Fruit fly (Drosophila melanogaster): ENCODE results near the gene Sytalpha.
A peak's percentile ranks its signal among the peaks of the same experiment; 100 is the strongest.

Gene Sytalpha

DNA sequence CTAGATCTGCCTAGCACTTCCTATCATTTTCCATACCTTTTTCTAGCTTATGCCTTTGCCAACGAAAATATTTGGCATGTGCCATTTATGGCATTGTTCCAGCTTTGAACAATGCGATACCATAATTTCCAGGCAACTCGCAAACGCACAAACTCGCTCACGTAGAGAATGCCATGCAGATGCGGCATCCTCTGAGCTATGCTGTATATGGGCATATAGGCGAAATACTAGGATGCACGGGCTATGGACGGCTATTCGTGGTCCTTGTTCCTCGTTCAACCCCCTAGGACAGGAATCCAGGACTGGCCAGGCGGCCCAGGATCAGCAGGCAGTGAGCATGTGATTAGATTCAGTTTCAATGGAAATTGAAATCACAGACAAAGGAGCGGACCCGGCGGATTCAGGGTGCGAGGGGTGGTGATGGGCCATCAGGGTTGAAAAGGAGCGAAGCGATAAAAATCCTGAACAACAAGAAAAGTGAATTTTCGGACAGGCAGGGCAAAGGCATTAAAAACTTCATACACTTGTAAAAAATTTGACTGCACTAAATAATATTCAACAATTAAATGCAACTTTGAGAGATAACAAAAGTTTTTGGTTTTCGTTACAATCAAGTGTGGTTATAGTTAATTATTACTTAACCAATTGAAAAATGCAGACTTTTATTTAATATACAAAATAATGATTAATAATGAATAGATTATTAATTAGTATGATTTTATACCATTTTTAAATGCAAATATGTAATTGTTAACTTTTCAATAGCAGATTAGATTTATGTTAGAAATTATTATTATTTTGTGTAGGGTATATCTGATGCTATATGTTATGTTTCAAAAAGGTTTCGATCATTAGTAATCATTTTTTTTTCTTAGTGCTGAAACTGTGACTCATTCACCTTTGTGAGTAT is 3.6 kb upstream of the Sytalpha start (continued):
- TF ChIP-seq D (optimal IDR thresholded peaks at IDR 0.05), result no peak
- TF ChIP-seq D (GFP tag; optimal IDR thresholded peaks at IDR 0.05), result no peak
- TF ChIP-seq wdn (GFP tag; IDR thresholded peaks at IDR 0.05), result no peak
- no peak for TF ChIP-seq dpn (GFP tag; optimal IDR thresholded peaks at IDR 0.05)
- no peak for TF ChIP-seq Fer1 (GFP tag; optimal IDR thresholded peaks at IDR 0.05)
- no peak for TF ChIP-seq NC2α (GFP tag; optimal IDR thresholded peaks at IDR 0.05)
- no peak for TF ChIP-seq CG4360 (GFP tag; IDR thresholded peaks at IDR 0.05)
- TF ChIP-seq oc (tag; optimal IDR thresholded peaks at IDR 0.05), result peak; percentile 29
- TF ChIP-seq rib (GFP tag; IDR thresholded peaks at IDR 0.05), result no peak
- TF ChIP-seq CG10565 (GFP tag; optimal IDR thresholded peaks at IDR 0.05), result no peak
- TF ChIP-seq Lim3 (GFP tag; IDR thresholded peaks at IDR 0.05), result 0 out of 2 replicates have a peak, but pooled peaks have one; percentile 18
- no peak for TF ChIP-seq CG17568 (GFP tag; optimal IDR thresholded peaks at IDR 0.05)
- peak; percentile 17 for TF ChIP-seq Deaf1 (tag; optimal IDR thresholded peaks at IDR 0.05)
- no peak for TF ChIP-seq chif (GFP tag; optimal IDR thresholded peaks at IDR 0.05)
- TF ChIP-seq CG9797 (GFP tag; optimal IDR thresholded peaks at IDR 0.05), result no peak
- no peak for TF ChIP-seq CG1024 (GFP tag; IDR thresholded peaks at IDR 0.05)
- no peak for TF ChIP-seq CG10366 (GFP tag; IDR thresholded peaks at IDR 0.05)
- TF ChIP-seq knrl (GFP tag; IDR thresholded peaks at IDR 0.05; ENCODE audit: partially characterized antibody), result no peak
- TF ChIP-seq zen2 (GFP tag; IDR thresholded peaks at IDR 0.05; ENCODE audit: partially characterized antibody), result no peak
- no peak for TF ChIP-seq tgo (GFP tag; IDR thresholded peaks at IDR 0.05)
- TF ChIP-seq CG11085 (GFP tag; IDR thresholded peaks at IDR 0.05), result 0 out of 2 replicates have a peak, but pooled peaks have one; percentile 21
- no peak for TF ChIP-seq CG15479 (GFP tag; optimal IDR thresholded peaks at IDR 0.05)
- no peak for TF ChIP-seq CG4328 (GFP tag; optimal IDR thresholded peaks at IDR 0.05)
- no peak for TF ChIP-seq gsb (GFP tag; IDR thresholded peaks at IDR 0.05)
- TF ChIP-seq mam (GFP tag; optimal IDR thresholded peaks at IDR 0.05), result no peak
- TF ChIP-seq stwl (tag; optimal IDR thresholded peaks at IDR 0.05), result no peak
- no peak for TF ChIP-seq exex (tag; optimal IDR thresholded peaks at IDR 0.05)
- peak; percentile 89 for TF ChIP-seq CG17361 (GFP tag; IDR thresholded peaks at IDR 0.05)
- TF ChIP-seq Myb (GFP tag; optimal IDR thresholded peaks at IDR 0.05), result no peak
- peak; percentile 22 for TF ChIP-seq Chrac-16 (GFP tag; optimal IDR thresholded peaks at IDR 0.05)
- peak; percentile 68 for TF ChIP-seq CG8924 (tag; optimal IDR thresholded peaks at IDR 0.05)
- no peak for TF ChIP-seq Gug (GFP tag; IDR thresholded peaks at IDR 0.05)
- TF ChIP-seq dmrt99B (tag; optimal IDR thresholded peaks at IDR 0.05), result peak; percentile 76
- TF ChIP-seq CG6254 (GFP tag; optimal IDR thresholded peaks at IDR 0.05), result no peak
- TF ChIP-seq CG16813 (GFP tag; IDR thresholded peaks at IDR 0.05; ENCODE audit: partially characterized antibody), result no peak
- no peak for TF ChIP-seq NFAT (GFP tag; IDR thresholded peaks at IDR 0.05)
- TF ChIP-seq ase (GFP tag; IDR thresholded peaks at IDR 0.05), result no peak
- TF ChIP-seq CG17186 (GFP tag; optimal IDR thresholded peaks at IDR 0.05), result no peak
- TF ChIP-seq sob (GFP tag; IDR thresholded peaks at IDR 0.05), result no peak
- TF ChIP-seq z (GFP tag; IDR thresholded peaks at IDR 0.05), result no peak
- no peak for TF ChIP-seq caup (GFP tag; optimal IDR thresholded peaks at IDR 0.05; ENCODE audit: severe bottlenecking)
- TF ChIP-seq CG7556 (GFP tag; optimal IDR thresholded peaks at IDR 0.05), result peak; percentile 86
- no peak for TF ChIP-seq Opbp (GFP tag; IDR thresholded peaks at IDR 0.05; ENCODE audit: partially characterized antibody)
- no peak for TF ChIP-seq ftz-f1 (GFP tag; optimal IDR thresholded peaks at IDR 0.05)
- TF ChIP-seq GATAe (GFP tag; conservative IDR thresholded peaks at IDR 0.05), result no peak
- 0 out of 2 replicates have a peak, but pooled peaks have one; percentile 24 for TF ChIP-seq ttk (GFP tag; IDR thresholded peaks at IDR 0.05)
- no peak for TF ChIP-seq CG3163 (GFP tag; optimal IDR thresholded peaks at IDR 0.05)
- no peak for TF ChIP-seq CG14965 (GFP tag; optimal IDR thresholded peaks at IDR 0.05; ENCODE audit: borderline replicate concordance)
- TF ChIP-seq D19B (GFP tag; optimal IDR thresholded peaks at IDR 0.05), result no peak

All from whole organism, embryonic.